Fruit fly (Drosophila melanogaster) whole organism, adult: ENCODE measurements around the gene eIF2beta.
A peak's percentile ranks its signal among the peaks of the same experiment; 100 is the strongest.

ENCODE experiments used
- CG11617 ChIP-seq: fragments of 200-800 bp; sonication (Bioruptor generic); optimal IDR thresholded peaks from 2 replicates; lab custom pipeline; 2017; ENCODE audit warnings: mild to moderate bottlenecking, missing biosample characterization, missing genetic modification reagents, missing genetic modification characterization
- CG12768 ChIP-seq: fragments of 200-800 bp; sonication (Bioruptor generic); optimal IDR thresholded peaks from 2 replicates; lab custom pipeline; 2017; ENCODE audit warnings: missing biosample characterization, missing genetic modification characterization, mild to moderate bottlenecking, moderate library complexity, missing genetic modification reagents
- CG14711 ChIP-seq: fragments of 200-800 bp; sonication (Bioruptor generic); optimal IDR thresholded peaks from 2 replicates; lab custom pipeline; 2018; ENCODE audit warnings: missing biosample characterization, mild to moderate bottlenecking, missing genetic modification characterization, moderate library complexity
- CG1620 ChIP-seq: fragments of 200-800 bp; sonication (Bioruptor generic); optimal IDR thresholded peaks from 2 replicates; lab custom pipeline; 2016; ENCODE audit warnings: missing biosample characterization, missing genetic modification characterization
- CG33017 ChIP-seq: fragments of 200-800 bp; sonication (Bioruptor generic); optimal IDR thresholded peaks from 2 replicates; lab custom pipeline; 2018; ENCODE audit warnings: missing biosample characterization, mild to moderate bottlenecking, missing genetic modification characterization, moderate library complexity
- CG5204 ChIP-seq: fragments of 200-800 bp; sonication (Bioruptor generic); optimal IDR thresholded peaks from 2 replicates; lab custom pipeline; 2016; ENCODE audit warnings: missing biosample characterization, missing genetic modification characterization
- CG7045 ChIP-seq: fragments of 200-800 bp; sonication (Bioruptor generic); optimal IDR thresholded peaks from 2 replicates; lab custom pipeline; 2017; ENCODE audit warnings: missing biosample characterization, mild to moderate bottlenecking, missing genetic modification characterization
- CG7101 ChIP-seq: fragments of 200-800 bp; sonication (Bioruptor generic); optimal IDR thresholded peaks from 2 replicates; lab custom pipeline; 2018; ENCODE audit warnings: missing biosample characterization, mild to moderate bottlenecking, missing genetic modification characterization, moderate library complexity
- Clk ChIP-seq: fragments of 200-800 bp; sonication (Bioruptor generic); optimal IDR thresholded peaks from 2 replicates; lab custom pipeline; 2017; ENCODE audit warnings: missing biosample characterization, missing genetic modification characterization
- Crg-1 ChIP-seq: fragments of 200-800 bp; sonication (Bioruptor generic); optimal IDR thresholded peaks from 2 replicates; lab custom pipeline; 2016; ENCODE audit warnings: missing biosample characterization, missing genetic modification characterization
- Hr96 ChIP-seq: fragments of 200-800 bp; sonication (Bioruptor generic); optimal IDR thresholded peaks from 2 replicates; lab custom pipeline; 2016; ENCODE audit warnings: missing biosample characterization, missing genetic modification characterization
- Mnt ChIP-seq: fragments of 200-800 bp; sonication (Bioruptor generic); optimal IDR thresholded peaks from 2 replicates; lab custom pipeline; 2016; ENCODE audit warnings: missing biosample characterization, mild to moderate bottlenecking, missing genetic modification characterization
- bab1 ChIP-seq: fragments of 200-800 bp; sonication (Bioruptor generic); optimal IDR thresholded peaks from 3 replicates; lab custom pipeline; 2019; ENCODE audit warnings: missing biosample characterization, mild to moderate bottlenecking, missing genetic modification characterization, moderate library complexity
- cic ChIP-seq: fragments of 200-800 bp; sonication (Bioruptor generic); optimal IDR thresholded peaks from 2 replicates; lab custom pipeline; 2017; ENCODE audit warnings: missing biosample characterization, mild to moderate bottlenecking, missing genetic modification characterization, moderate library complexity
- cnc ChIP-seq, 2 experiments: fragments of >200 bp; optimal IDR thresholded peaks; 2 replicates each; lab custom pipeline; 2017
- kay ChIP-seq: fragments of 200-800 bp; sonication (Bioruptor generic); peaks from one replicate; lab custom pipeline; 2016; ENCODE audit warnings: missing biosample characterization, missing genetic modification characterization, borderline replicate concordance
- ovo ChIP-seq: fragments of 200-800 bp; sonication (Bioruptor generic); optimal IDR thresholded peaks from 2 replicates; lab custom pipeline; 2016; ENCODE audit warnings: missing biosample characterization, missing genetic modification characterization
- pad ChIP-seq: fragments of 200-800 bp; sonication (Bioruptor generic); optimal IDR thresholded peaks from 3 replicates; lab custom pipeline; 2017; ENCODE audit warnings: missing biosample characterization, missing genetic modification characterization, mild to moderate bottlenecking, moderate library complexity, missing genetic modification reagents
- tj ChIP-seq: fragments of 200-800 bp; sonication (Bioruptor generic); optimal IDR thresholded peaks from 3 replicates; lab custom pipeline; 2017; ENCODE audit warnings: missing biosample characterization, mild to moderate bottlenecking, missing genetic modification characterization, moderate library complexity
- toe ChIP-seq: fragments of 200-800 bp; sonication (Bioruptor generic); optimal IDR thresholded peaks from 2 replicates; lab custom pipeline; 2016; ENCODE audit warnings: missing biosample characterization, missing genetic modification characterization

The eIF2beta gene

DNA sequence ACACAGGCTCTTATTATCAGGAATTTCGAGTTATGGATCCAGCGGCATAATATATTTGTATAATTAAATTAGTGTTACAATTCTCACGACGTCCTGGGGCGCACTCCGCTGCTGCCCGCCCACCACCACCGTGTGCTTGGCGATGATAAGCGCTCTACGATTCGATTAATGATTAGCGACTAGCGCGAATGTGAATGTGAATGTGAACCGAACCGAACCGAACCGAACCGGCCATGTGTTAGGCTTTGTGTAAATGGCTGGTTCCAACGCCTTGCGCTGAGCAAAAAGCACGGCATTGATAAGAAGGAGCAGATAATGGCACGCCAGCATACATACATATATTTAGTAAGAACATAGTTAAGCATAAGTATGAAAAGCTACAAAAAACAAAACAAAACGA is 7.2 kb downstream of the eIF2beta start:
- no peak for TF ChIP-seq CG5204 (GFP tag; lab: Kevin White, UChicago)
- peak; percentile 83 for TF ChIP-seq cic (GFP tag; lab: Kevin White, UChicago)
- no peak for TF ChIP-seq CG33017
- no peak for TF ChIP-seq cnc (optimal IDR thresholded peaks at IDR 0.05; lab: Kevin White, UChicago)
- peak; percentile 73 for TF ChIP-seq Mnt (GFP tag; lab: Kevin White, UChicago)
- no peak for TF ChIP-seq CG11617 (GFP tag; lab: Kevin White, UChicago)

DNA sequence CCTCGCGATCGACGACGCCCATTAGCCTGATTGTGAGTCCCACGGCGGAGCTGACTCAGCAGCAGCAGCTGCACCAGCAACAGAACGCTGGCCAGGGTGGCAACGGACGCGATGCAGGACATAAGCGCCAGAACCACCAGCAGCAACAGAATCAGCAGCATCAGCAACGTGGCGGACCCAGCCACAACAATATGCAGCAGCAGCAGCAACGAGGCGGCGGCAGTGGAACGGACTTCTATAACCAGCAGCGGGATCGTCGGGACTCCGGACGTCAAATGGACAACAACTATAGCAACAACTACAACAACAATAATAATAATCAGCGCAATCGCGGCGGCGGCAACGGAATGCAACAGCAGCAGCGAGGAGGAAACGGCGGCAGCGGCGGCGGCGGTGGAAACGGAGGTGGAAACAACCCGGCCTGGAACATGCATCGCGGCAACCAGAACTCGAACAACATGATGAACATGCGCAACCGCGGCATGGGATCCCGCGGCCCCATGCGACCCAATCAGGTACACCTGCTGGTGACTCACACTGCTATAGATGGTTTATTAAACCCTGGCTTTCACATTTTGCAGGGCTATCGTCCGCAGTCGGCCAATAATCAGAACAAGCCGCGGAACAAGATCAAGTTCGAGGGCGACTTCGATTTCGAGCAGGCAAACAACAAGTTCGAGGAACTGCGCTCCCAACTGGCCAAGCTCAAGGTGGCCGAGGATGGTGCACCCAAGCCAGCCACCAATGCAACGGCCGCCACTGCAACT is 8.9 kb downstream of the eIF2beta start:
- TF ChIP-seq CG7045 (GFP tag; lab: Kevin White, UChicago) (no peak), Clk (GFP tag; lab: Kevin White, UChicago) (peak; percentile 18), CG12768 (GFP tag; lab: Kevin White, UChicago) (peak; percentile 57), CG5204 (GFP tag; lab: Kevin White, UChicago) (no peak), tj (GFP tag; lab: Kevin White, UChicago) (no peak), pad (GFP tag; lab: Kevin White, UChicago) (peak; percentile 2), cic (GFP tag; lab: Kevin White, UChicago) (no peak), kay (GFP tag; lab: Kevin White, UChicago) (no peak), CG11617 (GFP tag; lab: Kevin White, UChicago) (no peak)

DNA sequence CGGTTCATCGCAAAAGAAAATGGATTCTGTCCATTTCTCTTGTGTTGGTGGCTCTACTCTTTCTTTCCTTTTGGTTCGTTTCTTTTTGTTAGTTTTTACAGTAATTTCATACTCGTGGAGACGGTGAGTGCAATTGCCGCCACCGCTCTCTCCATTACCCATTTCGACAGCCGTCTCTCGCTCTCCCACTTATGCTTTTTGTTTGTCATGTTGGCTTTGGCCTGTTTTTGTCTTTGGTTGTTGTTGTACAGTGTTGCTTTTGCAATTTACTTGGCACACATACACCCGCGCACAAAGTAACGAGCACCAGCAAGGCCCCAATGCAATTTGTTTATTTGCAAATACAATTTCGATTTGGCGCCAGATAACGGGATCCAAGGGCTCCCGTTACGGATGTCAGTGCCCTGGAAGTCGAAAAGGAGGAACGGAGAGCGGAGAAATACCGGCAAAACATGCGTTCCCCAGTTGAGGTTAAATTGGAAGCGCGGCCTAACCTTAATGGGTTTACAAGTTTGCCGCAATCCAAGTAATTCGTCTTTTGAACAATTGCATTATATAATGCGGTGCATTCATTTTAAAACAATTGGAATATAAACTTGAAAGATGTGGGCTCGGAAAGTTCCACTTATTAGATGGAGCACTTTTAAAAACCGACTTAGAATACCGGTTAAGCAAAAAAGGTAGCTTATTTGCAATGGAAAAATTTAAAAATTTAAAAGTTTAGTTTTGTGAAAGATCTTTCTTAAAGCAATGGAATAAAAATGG is 10.7 kb downstream of the eIF2beta start:
- TF ChIP-seq CG7101 (no peak), bab1 (GFP tag; lab: Kevin White, UChicago) (peak; percentile 10), ovo (GFP tag; lab: Kevin White, UChicago) (peak; percentile 99), Crg-1 (GFP tag; lab: Kevin White, UChicago) (no peak), Mnt (GFP tag; lab: Kevin White, UChicago) (peak; percentile 37), cic (GFP tag; lab: Kevin White, UChicago) (peak; percentile 34), CG7045 (GFP tag; lab: Kevin White, UChicago) (peak; percentile 12), CG12768 (GFP tag; lab: Kevin White, UChicago) (no peak), Clk (GFP tag; lab: Kevin White, UChicago) (no peak), cnc (optimal IDR thresholded peaks at IDR 0.05; lab: Kevin White, UChicago) (peak; percentile 72 to 77), CG1620 (GFP tag; lab: Kevin White, UChicago) (no peak), Hr96 (GFP tag; lab: Kevin White, UChicago) (no peak), pad (GFP tag; lab: Kevin White, UChicago) (peak; percentile 81)

DNA sequence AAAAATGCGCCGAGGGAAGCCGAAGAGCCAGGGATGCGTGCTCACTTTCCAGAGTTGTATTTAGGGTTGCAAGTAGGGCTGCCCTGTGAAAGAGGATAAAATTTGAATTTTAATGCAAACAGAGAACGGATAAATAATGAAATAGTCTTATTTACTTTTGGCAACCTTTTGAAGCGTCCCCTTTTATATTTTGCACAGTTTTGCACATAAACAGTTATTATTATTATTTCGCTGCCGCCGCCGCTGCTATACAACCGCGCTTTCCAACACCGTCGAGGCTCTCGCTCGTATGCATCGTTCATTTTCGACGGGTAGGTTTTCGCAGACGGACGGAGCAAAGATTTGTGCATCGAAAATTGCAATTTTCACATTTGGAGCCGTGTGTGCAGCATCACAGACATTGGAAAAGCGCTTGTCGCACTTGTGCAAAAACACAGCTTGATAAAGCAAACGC is 11.7 kb downstream of the eIF2beta start, which contains the start of the genes sti and tral:
Gene sti (minus strand): TSS at position 54 of the 454 bp plus-strand sequence.
Gene tral (plus strand): TSS at position 298 of the 454 bp plus-strand sequence.
- TF ChIP-seq CG5204 (GFP tag; lab: Kevin White, UChicago) (peak; percentile 97), kay (GFP tag; lab: Kevin White, UChicago) (no peak), Clk (GFP tag; lab: Kevin White, UChicago) (peak; percentile 93), CG14711 (tag; lab: Kevin White, UChicago) (peak; percentile 100), ovo (GFP tag; lab: Kevin White, UChicago) (peak; percentile 94), Crg-1 (GFP tag; lab: Kevin White, UChicago) (peak; percentile 93), tj (GFP tag; lab: Kevin White, UChicago) (peak; percentile 77), Mnt (GFP tag; lab: Kevin White, UChicago) (peak; percentile 91), CG7045 (GFP tag; lab: Kevin White, UChicago) (peak; percentile 89), CG12768 (GFP tag; lab: Kevin White, UChicago) (peak; percentile 94), cnc (optimal IDR thresholded peaks at IDR 0.05; lab: Kevin White, UChicago) (no peak), CG1620 (GFP tag; lab: Kevin White, UChicago) (peak; percentile 97), CG11617 (GFP tag; lab: Kevin White, UChicago) (peak; percentile 90), bab1 (GFP tag; lab: Kevin White, UChicago) (peak; percentile 91), cic (GFP tag; lab: Kevin White, UChicago) (peak; percentile 78), CG7101 (peak; percentile 90), toe (peak; percentile 98), pad (GFP tag; lab: Kevin White, UChicago) (peak; percentile 86), CG33017 (peak; percentile 78), Hr96 (GFP tag; lab: Kevin White, UChicago) (peak; percentile 97)

DNA sequence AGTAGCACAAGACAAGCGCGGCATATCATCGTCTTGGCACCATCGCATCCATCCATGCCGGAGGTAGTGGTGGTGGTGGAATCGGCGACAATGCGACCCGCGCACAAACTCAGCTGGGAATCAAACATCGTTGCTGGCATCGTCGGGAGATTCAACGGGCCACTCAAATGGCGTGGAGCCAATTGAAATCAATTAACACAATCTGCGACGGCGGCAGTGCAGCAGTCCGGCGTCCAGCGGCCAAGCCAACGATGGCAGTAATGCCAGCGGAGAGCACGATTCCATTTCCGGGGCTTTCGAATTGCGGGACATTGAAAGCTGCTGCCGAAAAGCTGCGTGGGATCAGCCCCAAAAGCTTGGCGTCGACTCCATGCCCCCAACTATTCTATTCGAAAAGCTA is 19.0 kb downstream of the eIF2beta start, which contains the start of gene CG10654:
Gene CG10654 (minus strand): TSS at position 270 of the 400 bp plus-strand sequence.
- TF ChIP-seq Mnt (GFP tag; lab: Kevin White, UChicago) (no peak), CG12768 (GFP tag; lab: Kevin White, UChicago) (peak; percentile 54), tj (GFP tag; lab: Kevin White, UChicago) (no peak), bab1 (GFP tag; lab: Kevin White, UChicago) (no peak)
